Worm (Caenorhabditis elegans) whole organism, L4 larva: ENCODE measurements around the gene C15F1.1.

Experiments
- F37D6.2 ChIP-seq: sonication (generic microtip); optimal IDR thresholded peaks from 2 replicates; lab custom pipeline; 2016; ENCODE audit warnings: mild to moderate bottlenecking, missing genetic modification characterization, missing compliant biosample characterization
- F49E8.2 ChIP-seq: sonication (generic microtip); optimal IDR thresholded peaks from 2 replicates; lab custom pipeline; 2016; ENCODE audit warnings: missing compliant biosample characterization, mild to moderate bottlenecking, missing genetic modification characterization, borderline replicate concordance
- T20F7.1 ChIP-seq: fragments of 200-800 bp; sonication (Bioruptor generic); optimal IDR thresholded peaks from 2 replicates; lab custom pipeline; 2018; ENCODE audit warnings: mild to moderate bottlenecking, missing genetic modification characterization, missing compliant biosample characterization
- T26A8.4 ChIP-seq: fragments of 200-800 bp; sonication (Bioruptor generic); IDR thresholded peaks from 2 replicates; pipeline ENCODE4 v1.3.6; 2022; ENCODE audit warnings: missing genetic modification characterization, missing compliant biosample characterization
- Y105C5A.15 ChIP-seq: fragments of 200-800 bp; sonication (Bioruptor generic); IDR thresholded peaks from 2 replicates; pipeline ENCODE4 v1.3.6; 2022; ENCODE audit warnings: missing genetic modification characterization, missing compliant biosample characterization
- Y48G9A.11 ChIP-seq: fragments of 200-800 bp; sonication (Bioruptor generic); IDR thresholded peaks from 2 replicates; pipeline ENCODE4 v1.3.6; 2022; ENCODE audit warnings: missing genetic modification reagents, missing genetic modification characterization, missing compliant biosample characterization
- Y75B8A.6 ChIP-seq: fragments of 200-800 bp; sonication (Bioruptor generic); IDR thresholded peaks from 2 replicates; pipeline ENCODE4 v1.3.6; 2022; ENCODE audit warnings: missing genetic modification reagents, missing genetic modification characterization, missing compliant biosample characterization
- ama-1 ChIP-seq: fragments of 150-350 bp; optimal IDR thresholded peaks from 2 replicates; lab custom pipeline; 2014; ENCODE audit warnings: inconsistent platforms, mixed read lengths
- attf-4 ChIP-seq: sonication (generic microtip); optimal IDR thresholded peaks from 3 replicates; lab custom pipeline; 2017; ENCODE audit warnings: missing biosample characterization, missing genetic modification characterization
- ceh-28 ChIP-seq: fragments of 150-350 bp; optimal IDR thresholded peaks from 2 replicates; lab custom pipeline; 2014; ENCODE audit warnings: missing biosample characterization, missing genetic modification reagents, missing genetic modification characterization
- ceh-32 ChIP-seq: sonication (generic microtip); optimal IDR thresholded peaks from 2 replicates; lab custom pipeline; 2016; ENCODE audit warnings: mild to moderate bottlenecking, missing genetic modification characterization, missing compliant biosample characterization; ENCODE audit not compliant: poor library complexity
- ceh-62 ChIP-seq: sonication (generic microtip); optimal IDR thresholded peaks from 2 replicates; lab custom pipeline; 2017; ENCODE audit warnings: missing biosample characterization, missing genetic modification characterization
- ceh-82 ChIP-seq: sonication (generic microtip); optimal IDR thresholded peaks from 2 replicates; lab custom pipeline; 2017; ENCODE audit warnings: missing biosample characterization, missing genetic modification characterization
- ctbp-1 ChIP-seq: fragments of 200-800 bp; sonication (Bioruptor generic); IDR thresholded peaks from 2 replicates; pipeline ENCODE4 v1.3.6; 2022; ENCODE audit warnings: missing genetic modification reagents, missing genetic modification characterization, missing compliant biosample characterization
- daf-12 ChIP-seq: fragments of 150-350 bp; optimal IDR thresholded peaks from 2 replicates; lab custom pipeline; 2014; ENCODE audit warnings: missing biosample characterization, missing genetic modification reagents, missing genetic modification characterization
- daf-16 ChIP-seq, 3 experiments: sonication (generic microtip); optimal IDR thresholded peaks; 2 replicates each; lab custom pipeline; 2016 to 2017; ENCODE audit warnings: missing genetic modification characterization in 3 of 3, missing genetic modification reagents in 3 of 3, mild to moderate bottlenecking in 2 of 3, missing compliant biosample characterization in 2 of 3, missing biosample characterization in 1 of 3, moderate library complexity in 1 of 3
- daf-8 ChIP-seq: fragments of 200-800 bp; sonication (Bioruptor generic); IDR thresholded peaks from 2 replicates; pipeline ENCODE4 v1.3.6; 2022; ENCODE audit warnings: missing genetic modification characterization, missing compliant biosample characterization
- dmd-6 ChIP-seq: fragments of 200-800 bp; sonication (Bioruptor generic); IDR thresholded peaks from 2 replicates; pipeline ENCODE4 v1.3.6; 2022; ENCODE audit warnings: missing genetic modification reagents, missing genetic modification characterization, missing compliant biosample characterization
- dmd-8 ChIP-seq: fragments of 200-800 bp; sonication (Bioruptor generic); IDR thresholded peaks from 2 replicates; pipeline ENCODE4 v1.3.6; 2022; ENCODE audit warnings: missing genetic modification characterization, missing compliant biosample characterization
- dve-1 ChIP-seq: sonication (generic microtip); optimal IDR thresholded peaks from 2 replicates; lab custom pipeline; 2017; ENCODE audit warnings: antibody characterized with exemption, mild to moderate bottlenecking, missing genetic modification characterization, missing compliant biosample characterization; ENCODE audit not compliant: insufficient read depth
- fos-1 ChIP-seq: fragments of 150-350 bp; optimal IDR thresholded peaks from 2 replicates; lab custom pipeline; 2014; ENCODE audit warnings: missing biosample characterization, missing genetic modification characterization
- hif-1 ChIP-seq, 2 experiments: sonication (generic microtip); optimal IDR thresholded peaks; 2 replicates each; lab custom pipeline; 2016 to 2017; ENCODE audit warnings: missing compliant biosample characterization in 2 of 2, missing genetic modification characterization in 2 of 2, missing genetic modification reagents in 2 of 2, missing genotype in 2 of 2, mild to moderate bottlenecking in 1 of 2
- hlh-11 ChIP-seq: fragments of 200-800 bp; sonication (Bioruptor generic); optimal IDR thresholded peaks from 2 replicates; lab custom pipeline; 2018; ENCODE audit warnings: mild to moderate bottlenecking, missing genetic modification characterization, missing compliant biosample characterization
- hmg-1.1 ChIP-seq: fragments of 200-800 bp; sonication (Bioruptor generic); IDR thresholded peaks from 2 replicates; pipeline ENCODE4 v1.3.6; 2022; ENCODE audit warnings: missing genetic modification reagents, missing genetic modification characterization, missing compliant biosample characterization
- lim-7 ChIP-seq: fragments of 200-800 bp; sonication (Bioruptor generic); IDR thresholded peaks from 2 replicates; pipeline ENCODE4 v1.3.6; 2022; ENCODE audit warnings: missing genetic modification characterization, missing compliant biosample characterization
- lin-1 ChIP-seq: fragments of 200-800 bp; sonication (Bioruptor generic); IDR thresholded peaks from 2 replicates; pipeline ENCODE4 v1.3.6; 2022; ENCODE audit warnings: missing genetic modification reagents, missing genetic modification characterization, missing compliant biosample characterization
- lin-13 ChIP-seq: fragments of 150-350 bp; optimal IDR thresholded peaks from 2 replicates; lab custom pipeline; 2014; ENCODE audit warnings: missing biosample characterization, missing genetic modification reagents, missing genetic modification characterization
- lin-15B ChIP-seq: fragments of 150-350 bp; sonication (generic microtip); optimal IDR thresholded peaks from 3 replicates; lab custom pipeline; 2014; ENCODE audit warnings: missing biosample characterization, missing genetic modification characterization
- lin-29 ChIP-seq: fragments of 200-800 bp; sonication (Bioruptor generic); IDR thresholded peaks from 2 replicates; pipeline ENCODE4 v1.3.6; 2022; ENCODE audit warnings: missing genetic modification reagents, missing genetic modification characterization, missing compliant biosample characterization
- lsy-2 ChIP-seq, 2 experiments: fragments of 150-350 bp in 1 of 2; sonication (generic microtip) in 1 of 2; optimal IDR thresholded peaks; 2 replicates each; lab custom pipeline; 2014 to 2017; ENCODE audit warnings: missing biosample characterization in 2 of 2, missing genetic modification characterization in 2 of 2
- madf-5 ChIP-seq, 2 experiments: fragments of 200-800 bp; sonication (Bioruptor generic); IDR thresholded peaks; 2 replicates each; pipeline ENCODE4 v1.3.6; 2022; ENCODE audit warnings: missing compliant biosample characterization in 2 of 2, missing genetic modification characterization in 2 of 2
- mdt-29 ChIP-seq: fragments of 200-800 bp; sonication (Bioruptor generic); IDR thresholded peaks from 2 replicates; pipeline ENCODE4 v1.3.6; 2022; ENCODE audit warnings: missing genetic modification reagents, missing genetic modification characterization, missing compliant biosample characterization
- mes-2 ChIP-seq: sonication (generic microtip); optimal IDR thresholded peaks from 2 replicates; lab custom pipeline; 2016; ENCODE audit warnings: missing genotype, mild to moderate bottlenecking, missing genetic modification characterization, missing compliant biosample characterization; ENCODE audit not compliant: poor library complexity, severe bottlenecking
- mxl-3 ChIP-seq: fragments of 200-800 bp; sonication (Bioruptor generic); optimal IDR thresholded peaks from 2 replicates; lab custom pipeline; 2018; ENCODE audit warnings: mild to moderate bottlenecking, missing genetic modification characterization, missing compliant biosample characterization
- nhr-102 ChIP-seq: sonication (generic microtip); optimal IDR thresholded peaks from 2 replicates; lab custom pipeline; 2016; ENCODE audit warnings: mild to moderate bottlenecking, missing genetic modification characterization, moderate library complexity, missing compliant biosample characterization
- nhr-42 ChIP-seq: fragments of 200-800 bp; sonication (Bioruptor generic); IDR thresholded peaks from 2 replicates; pipeline ENCODE4 v1.3.6; 2022; ENCODE audit warnings: missing genetic modification characterization, missing compliant biosample characterization
- nhr-77 ChIP-seq: fragments of 150-350 bp; optimal IDR thresholded peaks from 2 replicates; lab custom pipeline; 2014; ENCODE audit warnings: missing biosample characterization, missing genetic modification characterization
- php-3 ChIP-seq: fragments of 200-800 bp; sonication (Bioruptor generic); IDR thresholded peaks from 2 replicates; pipeline ENCODE4 v1.3.6; 2022; ENCODE audit warnings: missing genetic modification reagents, missing genetic modification characterization, missing compliant biosample characterization
- pqm-1 ChIP-seq: sonication (generic microtip); optimal IDR thresholded peaks from 2 replicates; lab custom pipeline; 2017; ENCODE audit warnings: missing biosample characterization, missing genetic modification characterization
- sdz-12 ChIP-seq: fragments of 200-800 bp; sonication (Bioruptor generic); optimal IDR thresholded peaks from 2 replicates; lab custom pipeline; 2018; ENCODE audit warnings: mild to moderate bottlenecking, missing genetic modification characterization, missing compliant biosample characterization
- set-16 ChIP-seq: fragments of 200-800 bp; sonication (Bioruptor generic); IDR thresholded peaks from 2 replicates; pipeline ENCODE4 v1.3.6; 2022; ENCODE audit warnings: missing genetic modification reagents, missing genetic modification characterization, missing compliant biosample characterization
- snpc-4 ChIP-seq: fragments of 150-350 bp; optimal IDR thresholded peaks from 2 replicates; lab custom pipeline; 2014; ENCODE audit warnings: missing biosample characterization, missing genetic modification characterization
- spr-1 ChIP-seq: sonication (generic microtip); optimal IDR thresholded peaks from 2 replicates; lab custom pipeline; 2016; ENCODE audit warnings: mild to moderate bottlenecking, missing genetic modification characterization, missing compliant biosample characterization
- tag-97 ChIP-seq: fragments of 200-800 bp; sonication (Bioruptor generic); IDR thresholded peaks from 2 replicates; pipeline ENCODE4 v1.3.6; 2022; ENCODE audit warnings: missing genetic modification characterization, missing compliant biosample characterization
- unc-130 ChIP-seq: sonication (generic microtip); optimal IDR thresholded peaks from 2 replicates; lab custom pipeline; 2016; ENCODE audit warnings: missing genetic modification reagents, missing genetic modification characterization, missing compliant biosample characterization
- zag-1 ChIP-seq: fragments of 150-350 bp; optimal IDR thresholded peaks from 2 replicates; lab custom pipeline; 2014; ENCODE audit warnings: missing biosample characterization, missing genetic modification characterization

The C15F1.1 gene

ce11 chrII:6968191-6968675, 21.4 kb upstream of the C15F1.1 start (continued):
- TF ChIP-seq Y105C5A.15 (GFP tag; lab: Robert Waterston, UW), result no peak
- TF ChIP-seq tag-97 (GFP tag; lab: Robert Waterston, UW), result no peak
- TF ChIP-seq nhr-102, result peak; percentile 91
- TF ChIP-seq daf-12, result no peak
- peak; percentile 98 for TF ChIP-seq ama-1 (lab: Kevin White, UChicago)
- TF ChIP-seq unc-130 (GFP tag; lab: Kevin White, UChicago), result peak; percentile 66
- peak; percentile 68 for TF ChIP-seq lin-13 (GFP tag; lab: Kevin White, UChicago)
- TF ChIP-seq lin-29 (GFP tag; lab: Robert Waterston, UW), result no peak
- no peak for TF ChIP-seq attf-4 (tag; lab: Kevin White, UChicago)
- 0 out of 2 replicates have a peak, but pooled peaks have one; percentile 5 for TF ChIP-seq lim-7 (GFP tag; lab: Robert Waterston, UW)
- TF ChIP-seq sdz-12 (GFP tag; lab: Kevin White, UChicago), result no peak
- TF ChIP-seq lin-15B, result no peak
- TF ChIP-seq nhr-77, result no peak
- TF ChIP-seq dmd-8 (GFP tag; lab: Robert Waterston, UW), result 0 out of 2 replicates have a peak, but pooled peaks have one; percentile 40
- TF ChIP-seq ceh-82 (tag; lab: Kevin White, UChicago), result no peak
- TF ChIP-seq ctbp-1, result peak; percentile 58
- TF ChIP-seq snpc-4 (tag; lab: Kevin White, UChicago), result peak; percentile 88
- TF ChIP-seq daf-8, result no peak
- TF ChIP-seq Y48G9A.11 (GFP tag; lab: Robert Waterston, UW), result peak; percentile 91
- TF ChIP-seq T26A8.4 (GFP tag; lab: Robert Waterston, UW), result peak; percentile 96
- TF ChIP-seq dve-1 (tag; lab: Kevin White, UChicago), result peak; percentile 81
- peak; percentile 34 for TF ChIP-seq F37D6.2 (tag; lab: Kevin White, UChicago)
- TF ChIP-seq zag-1 (tag; lab: Kevin White, UChicago), result no peak
- TF ChIP-seq T20F7.1 (GFP tag; lab: Kevin White, UChicago), result peak; percentile 78
- TF ChIP-seq lin-1 (GFP tag; lab: Robert Waterston, UW), result peak; percentile 53; the same call in 1 of the 2 replicates

- TF ChIP-seq mxl-3 (GFP tag; lab: Kevin White, UChicago), result no peak
- peak; percentile 13 for TF ChIP-seq T20F7.1 (GFP tag; lab: Kevin White, UChicago)
- no peak for TF ChIP-seq daf-16 (GFP tag; optimal IDR thresholded peaks at IDR 0.05; lab: Kevin White, UChicago)
- TF ChIP-seq daf-16 (tag; optimal IDR thresholded peaks at IDR 0.05; lab: Kevin White, UChicago), result no peak
- TF ChIP-seq lsy-2 (tag; optimal IDR thresholded peaks at IDR 0.05; lab: Kevin White, UChicago), result no peak
- TF ChIP-seq, all 104 proteins: peak for 1
Measured at ce11 chrII:6970515-6970914, 19.2 kb upstream of the C15F1.1 start, which contains the start of gene C15F1.5. Gene C15F1.5 (minus strand): TSS chrII:6970615.

ce11 chrII:6972185-6972737, 17.4 kb upstream of the C15F1.1 start, which contains the start of gene art-1:
Gene art-1 (minus strand): TSS chrII:6972235.
- TF ChIP-seq F49E8.2 (no peak), php-3 (GFP tag; lab: Robert Waterston, UW) (0 out of 2 replicates have a peak, but pooled peaks have one; percentile 45), dmd-6 (GFP tag; lab: Robert Waterston, UW) (no peak), lin-1 (GFP tag; lab: Robert Waterston, UW) (no peak), set-16 (GFP tag; lab: Robert Waterston, UW) (no peak), sdz-12 (GFP tag; lab: Kevin White, UChicago) (no peak), hlh-11 (tag; lab: Kevin White, UChicago) (no peak), madf-5 (GFP tag; IDR thresholded peaks at IDR 0.05; lab: Robert Waterston, UW) (no peak), nhr-42 (no peak), spr-1 (tag; lab: Kevin White, UChicago) (no peak), daf-12 (no peak), mes-2 (tag; lab: Kevin White, UChicago) (no peak), ceh-62 (tag; lab: Kevin White, UChicago) (no peak), hif-1 (tag; optimal IDR thresholded peaks at IDR 0.05; lab: Kevin White, UChicago) (no peak), snpc-4 (tag; lab: Kevin White, UChicago) (no peak), pqm-1 (tag; lab: Kevin White, UChicago) (no peak), nhr-102 (no peak), fos-1 (tag; lab: Kevin White, UChicago) (no peak), ama-1 (lab: Kevin White, UChicago) (peak; percentile 28), Y105C5A.15 (GFP tag; lab: Robert Waterston, UW) (no peak), hmg-1.1 (GFP tag; lab: Robert Waterston, UW) (0 out of 2 replicates have a peak, but pooled peaks have one; percentile 7), ceh-32 (tag; lab: Kevin White, UChicago) (no peak), ceh-28 (tag; lab: Kevin White, UChicago) (no peak), Y75B8A.6 (no peak), mdt-29 (GFP tag; lab: Robert Waterston, UW) (no peak)
